Fruit fly (Drosophila melanogaster) whole organism, embryonic: ENCODE measurements around the gene Tom40.

Experiments
- Atf3 ChIP-seq: fragments of 200-800 bp; sonication (Bioruptor generic); optimal IDR thresholded peaks from 3 replicates; lab custom pipeline; 2016; ENCODE audit warnings: missing biosample characterization, missing genetic modification characterization
- Awh ChIP-seq: fragments of 200-800 bp; sonication (Bioruptor generic); IDR thresholded peaks from 2 replicates; pipeline ENCODE4, ENCODE4 v1.3.6; 2022; ENCODE audit warnings: missing biosample characterization, missing genetic modification characterization
- CG10274 ChIP-seq: fragments of 200-800 bp; sonication (Bioruptor generic); optimal IDR thresholded peaks from 3 replicates; lab custom pipeline; 2017; ENCODE audit warnings: missing biosample characterization, mild to moderate bottlenecking, missing genetic modification characterization
- CG1233 ChIP-seq: fragments of 200-800 bp; sonication (Bioruptor generic); optimal IDR thresholded peaks from 4 replicates; lab custom pipeline; 2018; ENCODE audit warnings: missing biosample characterization, mild to moderate bottlenecking, missing genetic modification characterization
- CG12744 ChIP-seq: fragments of 200-800 bp; sonication (Bioruptor generic); optimal IDR thresholded peaks from 2 replicates; lab custom pipeline; 2016; ENCODE audit warnings: missing biosample characterization, missing genetic modification characterization
- CG1602 ChIP-seq: fragments of 200-800 bp; sonication (Bioruptor generic); optimal IDR thresholded peaks from 3 replicates; lab custom pipeline; 2016; ENCODE audit warnings: missing biosample characterization, missing genetic modification characterization
- CG17802 ChIP-seq: fragments of 200-800 bp; sonication (Bioruptor generic); optimal IDR thresholded peaks from 2 replicates; lab custom pipeline; 2018; ENCODE audit warnings: missing biosample characterization, mild to moderate bottlenecking, missing genetic modification characterization, moderate library complexity
- CG30403 ChIP-seq: fragments of 200-800 bp; sonication (Bioruptor generic); optimal IDR thresholded peaks from 3 replicates; lab custom pipeline; 2016; ENCODE audit warnings: missing biosample characterization, missing genetic modification characterization
- CG31224 ChIP-seq: fragments of 200-800 bp; sonication (Bioruptor generic); IDR thresholded peaks from 2 replicates; pipeline ENCODE4 v1.3.6; 2022; ENCODE audit warnings: missing biosample characterization, missing genetic modification characterization
- CG32532 ChIP-seq: fragments of 200-800 bp; sonication (Bioruptor generic); IDR thresholded peaks from 2 replicates; pipeline ENCODE4 v1.3.6; 2022; ENCODE audit warnings: missing biosample characterization, missing genetic modification characterization
- CG7357 ChIP-seq: fragments of 200-800 bp; sonication (Bioruptor generic); IDR thresholded peaks from 3 replicates; pipeline ENCODE4 v1.3.6; 2022; ENCODE audit warnings: missing biosample characterization, missing genetic modification characterization
- CG7556 ChIP-seq: fragments of 200-800 bp; sonication (Bioruptor generic); optimal IDR thresholded peaks from 2 replicates; lab custom pipeline; 2017; ENCODE audit warnings: missing biosample characterization, mild to moderate bottlenecking, missing genetic modification characterization
- CG7745 ChIP-seq: fragments of 200-800 bp; sonication (Bioruptor generic); optimal IDR thresholded peaks from 2 replicates; lab custom pipeline; 2018; ENCODE audit warnings: missing biosample characterization, mild to moderate bottlenecking, missing genetic modification characterization, moderate library complexity
- CG8944 ChIP-seq: fragments of 200-800 bp; sonication (Bioruptor generic); optimal IDR thresholded peaks from 3 replicates; lab custom pipeline; 2016; ENCODE audit warnings: missing biosample characterization, missing genetic modification characterization
- CG9876 ChIP-seq: fragments of 200-800 bp; sonication (Bioruptor generic); optimal IDR thresholded peaks from 2 replicates; lab custom pipeline; 2016; ENCODE audit warnings: missing biosample characterization, missing genetic modification characterization
- CkIIα-i1 ChIP-seq: fragments of 200-800 bp; sonication (Bioruptor generic); IDR thresholded peaks from 2 replicates; pipeline ENCODE4 v1.3.6; 2022; ENCODE audit warnings: missing biosample characterization, missing genetic modification characterization
- Deaf1 ChIP-seq: fragments of 200-800 bp; optimal IDR thresholded peaks from 3 replicates; lab custom pipeline; 2019; ENCODE audit warnings: missing biosample characterization, mild to moderate bottlenecking, missing genetic modification characterization, moderate library complexity
- Dek ChIP-seq: fragments of 200-800 bp; sonication (Bioruptor generic); optimal IDR thresholded peaks from 3 replicates; lab custom pipeline; 2019; ENCODE audit warnings: missing biosample characterization, mild to moderate bottlenecking, missing genetic modification characterization, moderate library complexity
- Doc3 ChIP-seq: fragments of 200-800 bp; sonication (Bioruptor generic); IDR thresholded peaks from 3 replicates; pipeline ENCODE4 v1.3.6; 2022; ENCODE audit warnings: missing biosample characterization, missing genetic modification characterization; ENCODE audit not compliant: partially characterized antibody
- Ets65A ChIP-seq: fragments of 200-800 bp; sonication (Bioruptor generic); peaks from one replicate; lab custom pipeline; 2016; ENCODE audit warnings: missing biosample characterization, missing genetic modification characterization
- Fer2 ChIP-seq: fragments of 200-800 bp; sonication (Bioruptor generic); optimal IDR thresholded peaks from 2 replicates; lab custom pipeline; 2018; ENCODE audit warnings: missing biosample characterization, mild to moderate bottlenecking, missing genetic modification characterization, moderate library complexity
- GATAe ChIP-seq: fragments of 200-800 bp; sonication (Bioruptor generic); conservative IDR thresholded peaks from 2 replicates; pipeline ENCODE4 v1.3.6; 2022; ENCODE audit warnings: missing biosample characterization, missing genetic modification characterization
- H2.0 ChIP-seq: fragments of 200-800 bp; sonication (Bioruptor generic); IDR thresholded peaks from 2 replicates; pipeline ENCODE4 v1.3.6; 2022; ENCODE audit warnings: missing biosample characterization, missing genetic modification characterization
- HLH54F ChIP-seq: fragments of 200-800 bp; sonication (Bioruptor generic); optimal IDR thresholded peaks from 3 replicates; lab custom pipeline; 2016; ENCODE audit warnings: missing biosample characterization, missing genetic modification characterization
- Hr78 ChIP-seq, 2 experiments: fragments of 200-800 bp in 1 of 2; fragments of >200 bp in 1 of 2; sonication (Bioruptor generic) in 1 of 2; optimal IDR thresholded peaks; 2 replicates each; lab custom pipeline; 2017 to 2019; ENCODE audit warnings: missing biosample characterization in 2 of 2, missing genetic modification characterization in 2 of 2, mild to moderate bottlenecking in 1 of 2, moderate library complexity in 1 of 2
- Mad ChIP-seq: fragments of 200-800 bp; sonication (Bioruptor generic); optimal IDR thresholded peaks from 2 replicates; lab custom pipeline; 2016; ENCODE audit warnings: missing biosample characterization, missing genetic modification characterization
- Meics ChIP-seq: fragments of 200-800 bp; sonication (Bioruptor generic); optimal IDR thresholded peaks from 2 replicates; lab custom pipeline; 2017; ENCODE audit warnings: missing biosample characterization, mild to moderate bottlenecking, missing genetic modification characterization
- Mrtf ChIP-seq: fragments of 200-800 bp; sonication (Bioruptor generic); IDR thresholded peaks from 3 replicates; pipeline ENCODE4 v1.3.6; 2022; ENCODE audit warnings: missing biosample characterization, missing genetic modification characterization
- Opbp ChIP-seq: fragments of 200-800 bp; sonication (Bioruptor generic); IDR thresholded peaks from 3 replicates; pipeline ENCODE4 v1.3.6; 2022; ENCODE audit warnings: missing biosample characterization, missing genetic modification characterization; ENCODE audit not compliant: partially characterized antibody
- Pdp1 ChIP-seq, 2 experiments: fragments of 200-800 bp; sonication (Bioruptor generic); optimal IDR thresholded peaks; 3 replicates each; lab custom pipeline; 2016; ENCODE audit warnings: missing biosample characterization in 2 of 2, missing genetic modification characterization in 2 of 2, mild to moderate bottlenecking in 1 of 2, moderate library complexity in 1 of 2
- ab ChIP-seq: fragments of 200-800 bp; sonication (Bioruptor generic); optimal IDR thresholded peaks from 2 replicates; lab custom pipeline; 2016; ENCODE audit warnings: missing biosample characterization, missing genetic modification characterization
- br ChIP-seq: fragments of >200 bp; optimal IDR thresholded peaks from 2 replicates; lab custom pipeline; 2017
- cas ChIP-seq: fragments of 200-800 bp; sonication (Bioruptor generic); IDR thresholded peaks from 2 replicates; pipeline ENCODE4 v1.3.6; 2022; ENCODE audit warnings: missing biosample characterization, missing genetic modification characterization
- cwo ChIP-seq: fragments of 200-800 bp; sonication (Bioruptor generic); optimal IDR thresholded peaks from 3 replicates; lab custom pipeline; 2017; ENCODE audit warnings: missing biosample characterization, missing genetic modification characterization, mild to moderate bottlenecking, moderate library complexity, missing genetic modification reagents
- disco-r ChIP-seq: fragments of 200-800 bp; sonication (Bioruptor generic); optimal IDR thresholded peaks from 2 replicates; lab custom pipeline; 2016; ENCODE audit warnings: missing biosample characterization, missing genetic modification characterization
- fru ChIP-seq: fragments of >200 bp; optimal IDR thresholded peaks from 2 replicates; lab custom pipeline; 2017
- gcm2 ChIP-seq: fragments of 200-800 bp; sonication (Bioruptor generic); optimal IDR thresholded peaks from 2 replicates; lab custom pipeline; 2016; ENCODE audit warnings: missing biosample characterization, missing genetic modification characterization
- grn ChIP-seq: fragments of 200-800 bp; sonication (Bioruptor generic); optimal IDR thresholded peaks from 3 replicates; lab custom pipeline; 2017; ENCODE audit warnings: missing biosample characterization, missing genetic modification characterization
- kah ChIP-seq: fragments of 200-800 bp; sonication (Bioruptor generic); optimal IDR thresholded peaks from 2 replicates; lab custom pipeline; 2018; ENCODE audit warnings: missing biosample characterization, mild to moderate bottlenecking, missing genetic modification characterization
- ken ChIP-seq: fragments of 200-800 bp; sonication (Bioruptor generic); IDR thresholded peaks from 3 replicates; pipeline ENCODE4 v1.3.6; 2022; ENCODE audit warnings: missing biosample characterization, missing genetic modification characterization
- mam ChIP-seq: fragments of 200-800 bp; sonication (Bioruptor generic); optimal IDR thresholded peaks from 3 replicates; lab custom pipeline; 2016; ENCODE audit warnings: missing biosample characterization, missing genetic modification characterization
- pan ChIP-seq, 4 experiments: fragments of >200 bp in 3 of 4; fragments of 200-800 bp in 1 of 4; sonication (Bioruptor generic) in 1 of 4; optimal IDR thresholded peaks in 3 of 4; IDR thresholded peaks in 1 of 4; 2 replicates each; pipeline versions ENCODE4 v1.3.6 to Lab custom; 2017 to 2022; ENCODE audit warnings: missing biosample characterization in 2 of 4, missing genetic modification characterization in 2 of 4, mixed read lengths in 1 of 4
- pfk ChIP-seq: fragments of 200-800 bp; sonication (Bioruptor generic); optimal IDR thresholded peaks from 2 replicates; lab custom pipeline; 2018; ENCODE audit warnings: missing biosample characterization, mild to moderate bottlenecking, missing genetic modification characterization, moderate library complexity
- salm ChIP-seq: fragments of 200-800 bp; sonication (Bioruptor generic); optimal IDR thresholded peaks from 2 replicates; lab custom pipeline; 2018; ENCODE audit warnings: missing biosample characterization, mild to moderate bottlenecking, missing genetic modification characterization
- shn ChIP-seq: fragments of 200-800 bp; sonication (Bioruptor generic); optimal IDR thresholded peaks from 3 replicates; lab custom pipeline; 2016; ENCODE audit warnings: missing biosample characterization, missing genetic modification characterization
- stwl ChIP-seq: fragments of 200-800 bp; sonication (Bioruptor generic); optimal IDR thresholded peaks from 3 replicates; lab custom pipeline; 2018; ENCODE audit warnings: missing biosample characterization, mild to moderate bottlenecking, missing genetic modification characterization, moderate library complexity
- tgo ChIP-seq: fragments of 200-800 bp; sonication (Bioruptor generic); IDR thresholded peaks from 3 replicates; pipeline ENCODE4 v1.3.6; 2022; ENCODE audit warnings: missing biosample characterization, missing genetic modification characterization
- toy ChIP-seq: fragments of 200-800 bp; sonication (Bioruptor generic); IDR thresholded peaks from 2 replicates; pipeline ENCODE4 v1.3.6; 2022; ENCODE audit warnings: missing biosample characterization, missing genetic modification characterization
- tup ChIP-seq: fragments of 200-800 bp; sonication (Bioruptor generic); optimal IDR thresholded peaks from 2 replicates; lab custom pipeline; 2016; ENCODE audit warnings: missing biosample characterization, mild to moderate bottlenecking, missing genetic modification characterization, moderate library complexity
- zfh1 ChIP-seq: fragments of 200-800 bp; sonication (Bioruptor generic); IDR thresholded peaks from 3 replicates; pipeline ENCODE4 v1.3.6; 2022; ENCODE audit warnings: missing biosample characterization, missing genetic modification characterization

The Tom40 gene

dm6 chrX:7728251-7729164, 8.2 kb upstream of the Tom40 start, which contains the start of the genes NELF-B and CG12155 (continued):
- TF ChIP-seq CG17802 (tag; lab: Kevin White, UChicago) = peak; percentile 9
- TF ChIP-seq H2.0 (GFP tag; lab: Robert Waterston, UW) = no peak
- peak; percentile 51 for TF ChIP-seq CG1602 (GFP tag; lab: Kevin White, UChicago)
- TF ChIP-seq Dek (tag; lab: Kevin White, UChicago) = peak; percentile 30
- TF ChIP-seq Pdp1 (GFP tag; optimal IDR thresholded peaks at IDR 0.05; lab: Kevin White, UChicago) = peak; percentile 24 to 27
- TF ChIP-seq pfk (GFP tag; lab: Kevin White, UChicago) = no peak
- no peak for TF ChIP-seq Meics (GFP tag; lab: Kevin White, UChicago)
- TF ChIP-seq CG30403 (GFP tag; lab: Kevin White, UChicago) = peak; percentile 77
- no peak for TF ChIP-seq Hr78 (GFP tag; optimal IDR thresholded peaks at IDR 0.05; lab: Kevin White, UChicago)
- peak; percentile 43 for TF ChIP-seq CG1233
- TF ChIP-seq CG9876 (GFP tag; lab: Kevin White, UChicago) = no peak
- TF ChIP-seq Fer2 (tag; lab: Kevin White, UChicago) = no peak
- no peak for TF ChIP-seq cwo (GFP tag; lab: Kevin White, UChicago)
- no peak for TF ChIP-seq Atf3
- no peak for TF ChIP-seq Deaf1
- no peak for TF ChIP-seq CG31224 (GFP tag; lab: Robert Waterston, UW)
- TF ChIP-seq Awh (GFP tag; lab: Robert Waterston, UW) = no peak
- TF ChIP-seq CkIIα-i1 = no peak
- TF ChIP-seq CG7745 (tag; lab: Kevin White, UChicago) = no peak
- no peak for TF ChIP-seq GATAe (GFP tag; lab: Robert Waterston, UW)
- peak; percentile 16 for TF ChIP-seq HLH54F (GFP tag; lab: Kevin White, UChicago)
- no peak for TF ChIP-seq tup
- TF ChIP-seq Mad (GFP tag; lab: Kevin White, UChicago) = no peak
- TF ChIP-seq salm (tag; lab: Kevin White, UChicago) = no peak
- TF ChIP-seq pan (optimal IDR thresholded peaks at IDR 0.05; lab: Kevin White, UChicago) = no peak
- no peak for TF ChIP-seq pan (GFP tag; optimal IDR thresholded peaks at IDR 0.05 in 1 of 2, IDR thresholded peaks at IDR 0.05 in 1 of 2)
- TF ChIP-seq CG7357 (GFP tag; lab: Robert Waterston, UW) = no peak
- TF ChIP-seq CG7556 (GFP tag; lab: Kevin White, UChicago) = peak; percentile 64
- peak; percentile 49; the same call in 1 of the 2 replicates for TF ChIP-seq CG32532 (GFP tag; lab: Robert Waterston, UW)
- peak; percentile 31 for TF ChIP-seq Ets65A
- no peak for TF ChIP-seq gcm2 (GFP tag; lab: Kevin White, UChicago)
- no peak for TF ChIP-seq ab (GFP tag; lab: Kevin White, UChicago)
- TF ChIP-seq mam (GFP tag; lab: Kevin White, UChicago) = peak; percentile 35
- no peak for TF ChIP-seq kah (GFP tag; lab: Kevin White, UChicago)
- TF ChIP-seq CG8944 (GFP tag; lab: Kevin White, UChicago) = peak; percentile 11
- peak; percentile 24 for TF ChIP-seq CG12744 (GFP tag; lab: Kevin White, UChicago)
- TF ChIP-seq cas (GFP tag; lab: Robert Waterston, UW) = no peak
- no peak for TF ChIP-seq Doc3 (GFP tag; lab: Robert Waterston, UW)
- no peak for TF ChIP-seq fru (lab: Kevin White, UChicago)
- no peak for TF ChIP-seq ken (GFP tag; lab: Robert Waterston, UW)
- no peak for TF ChIP-seq toy
- TF ChIP-seq tgo (GFP tag; lab: Robert Waterston, UW) = peak; percentile 18; the same call in 1 of the 3 replicates
- no peak for TF ChIP-seq CG10274 (GFP tag; lab: Kevin White, UChicago)
- no peak for TF ChIP-seq disco-r
- TF ChIP-seq br (lab: Kevin White, UChicago) = no peak
- no peak for TF ChIP-seq Mrtf
- no peak for TF ChIP-seq zfh1 (GFP tag; lab: Robert Waterston, UW)
- peak; percentile 51; the same call in 2 of the 3 replicates for TF ChIP-seq Opbp (GFP tag; lab: Robert Waterston, UW)
- peak; percentile 29 for TF ChIP-seq shn (GFP tag; lab: Kevin White, UChicago)
- peak; percentile 1 for TF ChIP-seq stwl (tag; lab: Kevin White, UChicago)
- TF ChIP-seq grn (GFP tag; lab: Kevin White, UChicago) = no peak
